Fruit fly (Drosophila melanogaster): ENCODE data around the gene CG13841.

CG13841 gene

DNA sequence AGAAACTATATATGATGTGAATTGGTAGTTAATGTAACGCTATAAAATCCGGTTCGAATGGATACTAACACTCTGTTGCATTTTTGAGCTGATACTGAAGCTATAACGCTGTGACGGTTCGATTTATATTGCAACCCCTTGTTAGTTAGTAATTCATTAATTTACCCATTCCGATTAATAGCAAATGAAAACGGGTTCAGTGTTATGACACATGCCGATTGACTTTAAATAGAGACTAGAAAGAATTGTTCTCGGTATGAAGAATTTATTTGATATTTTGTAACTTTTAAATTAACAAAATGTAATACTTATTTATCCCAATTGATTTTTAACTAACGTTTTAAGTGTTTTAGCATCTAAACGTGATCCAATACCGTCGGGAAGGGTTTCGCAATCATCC lies 1.1 kb upstream of the CG13841 start, which contains the start of gene CG43091:
Gene CG43091, minus strand, starts transcription at position 101 of the 400 bp plus-strand sequence.
- TF ChIP-seq CG17801 (GFP tag; optimal IDR thresholded peaks at IDR 0.05; ENCODE audit: partially characterized antibody), result no peak

DNA sequence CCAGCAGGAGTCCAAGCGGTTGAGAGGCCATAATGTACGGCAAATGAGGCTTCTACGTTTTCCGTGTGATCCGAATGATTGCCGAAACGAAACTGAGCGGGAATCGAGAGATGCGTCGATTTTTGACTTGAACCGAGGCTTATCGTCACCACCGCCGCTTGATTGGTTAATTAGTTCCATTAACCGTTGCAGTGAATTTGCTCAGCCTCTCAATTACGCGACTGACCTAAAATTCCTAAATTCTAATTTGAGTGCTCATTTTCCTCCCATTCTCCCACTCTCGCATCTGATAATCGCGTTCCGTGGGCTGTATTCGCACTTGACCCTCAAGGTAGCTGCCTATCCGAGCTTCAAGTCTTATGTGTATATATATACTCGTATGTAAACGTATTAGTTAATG lies 1.4 kb downstream of the CG13841 start, which contains the start of gene Nepl15:
Gene Nepl15, minus strand, starts transcription at position 101 of the 400 bp plus-strand sequence.
- TF ChIP-seq CG17801 (GFP tag; optimal IDR thresholded peaks at IDR 0.05; ENCODE audit: partially characterized antibody), result no peak

- no peak for TF ChIP-seq CG17801 (GFP tag; optimal IDR thresholded peaks at IDR 0.05; ENCODE audit: partially characterized antibody)
These were observed 3.9 kb downstream of the CG13841 start, which contains the start of gene Nepl14 for dm6 chr3R:22763587-22763986. TSS of gene Nepl14 (minus strand) at chr3R:22763711.

- no peak for TF ChIP-seq CG17801 (GFP tag; optimal IDR thresholded peaks at IDR 0.05; ENCODE audit: partially characterized antibody)
These were observed 6.5 kb downstream of the CG13841 start, which contains the start of gene Nepl13 for dm6 chr3R:22760988-22761387. TSS of gene Nepl13 (minus strand) at chr3R:22761076.

DNA sequence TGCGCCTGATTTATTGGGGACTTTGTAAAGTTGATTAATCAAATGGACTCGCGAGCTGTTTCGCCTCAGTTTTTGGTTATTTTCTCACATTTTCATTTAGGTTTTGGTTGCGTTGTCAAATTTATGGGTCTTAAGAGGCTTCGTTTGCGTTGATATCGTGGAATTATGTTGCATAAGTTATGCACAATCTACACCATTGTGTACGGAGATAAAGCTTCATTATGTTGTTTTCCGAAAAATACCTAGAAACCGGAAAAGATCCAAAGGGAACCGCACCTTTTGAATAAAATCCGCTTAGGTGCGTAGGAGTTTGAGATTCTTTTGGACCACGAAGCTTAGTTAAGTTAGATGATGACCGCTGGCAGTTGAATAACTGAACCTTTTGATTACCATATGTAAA lies 10.4 kb downstream of the CG13841 start:
- TF ChIP-seq CG17801 (GFP tag; optimal IDR thresholded peaks at IDR 0.05; ENCODE audit: partially characterized antibody), result no peak

- TF ChIP-seq CG17801 (GFP tag; optimal IDR thresholded peaks at IDR 0.05; ENCODE audit: partially characterized antibody), result no peak
These were observed 11.2 kb downstream of the CG13841 start for dm6 chr3R:22756289-22756688.

DNA sequence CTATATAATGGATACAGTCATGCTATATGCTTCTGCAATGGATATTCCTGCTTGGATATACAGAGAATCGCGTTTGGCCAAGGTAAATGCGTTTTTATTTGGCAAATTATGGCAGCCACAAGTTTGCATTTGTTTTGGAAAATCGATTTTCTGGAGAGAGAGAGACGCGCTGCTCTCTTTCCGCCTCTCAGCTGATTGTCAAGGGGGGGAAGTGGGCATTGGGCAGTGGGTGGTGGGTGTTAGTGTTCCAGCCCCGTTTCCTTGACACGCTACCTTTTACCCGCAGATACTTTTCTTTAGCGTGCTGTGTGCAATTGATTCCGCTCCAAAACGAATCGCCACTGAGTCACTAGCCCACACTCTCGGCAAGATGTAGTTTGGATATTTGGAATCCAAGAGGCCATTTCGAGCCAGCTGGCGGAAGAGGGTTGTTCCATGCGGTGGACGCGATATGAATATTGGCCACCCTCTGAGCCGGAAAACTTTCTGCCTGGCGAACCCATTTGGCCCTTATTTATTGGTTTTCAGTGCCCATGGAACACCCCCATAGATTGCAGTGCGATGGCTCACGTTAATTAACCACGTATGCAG lies 12.2 kb downstream of the CG13841 start:
- TF ChIP-seq CG17801 (GFP tag; optimal IDR thresholded peaks at IDR 0.05; ENCODE audit: partially characterized antibody), result no peak

dm6 chr3R:22753895-22754774 lies 13.4 kb downstream of the CG13841 start:
- no peak for TF ChIP-seq CG17801 (GFP tag; optimal IDR thresholded peaks at IDR 0.05; ENCODE audit: partially characterized antibody)

DNA sequence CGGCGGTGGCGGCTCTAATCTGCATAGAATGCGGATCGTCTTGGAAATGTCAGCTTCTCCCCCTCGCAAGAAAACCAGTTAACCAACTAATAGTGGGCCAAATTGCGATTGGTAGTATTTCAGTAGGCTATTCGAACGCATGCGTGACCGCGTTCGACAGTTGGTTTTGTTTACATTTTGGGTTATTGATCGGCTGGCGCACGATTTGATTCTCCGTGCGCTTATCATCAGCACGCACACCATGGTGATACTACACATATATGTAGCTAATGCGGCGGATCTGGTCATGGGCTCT lies 14.0 kb downstream of the CG13841 start:
- no peak for TF ChIP-seq CG17801 (GFP tag; optimal IDR thresholded peaks at IDR 0.05; ENCODE audit: partially characterized antibody)

dm6 chr3R:22752929-22753328 lies 14.6 kb downstream of the CG13841 start:
- TF ChIP-seq CG17801 (GFP tag; optimal IDR thresholded peaks at IDR 0.05; ENCODE audit: partially characterized antibody), result no peak

DNA sequence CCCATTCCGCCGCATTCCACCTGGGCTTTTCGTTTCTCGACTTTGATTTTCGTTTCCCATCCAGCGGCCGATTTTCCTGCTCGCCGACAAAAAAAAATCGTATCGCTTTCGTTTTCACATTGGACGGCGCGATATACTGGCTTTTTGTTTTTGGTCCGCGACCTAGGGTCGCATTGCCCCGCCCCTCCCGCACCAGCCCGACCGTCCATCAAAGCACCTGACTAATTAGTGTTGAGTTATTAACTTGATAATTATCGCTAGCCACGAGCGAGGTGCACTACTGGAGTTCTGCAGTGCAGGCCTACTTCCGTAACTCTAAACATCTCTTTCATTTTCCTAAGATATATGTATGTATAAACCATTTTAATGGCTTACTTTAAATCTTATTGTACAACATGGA lies 15.8 kb downstream of the CG13841 start:
- no peak for TF ChIP-seq CG17801 (GFP tag; optimal IDR thresholded peaks at IDR 0.05; ENCODE audit: partially characterized antibody)

dm6 chr3R:22751111-22751510 lies 16.4 kb downstream of the CG13841 start:
- no peak for TF ChIP-seq CG17801 (GFP tag; optimal IDR thresholded peaks at IDR 0.05; ENCODE audit: partially characterized antibody)

- peak; percentile 67 for TF ChIP-seq CG17801 (GFP tag; optimal IDR thresholded peaks at IDR 0.05; ENCODE audit: partially characterized antibody)
These were observed 17.0 kb downstream of the CG13841 start, which contains the start of the genes rumi, CG7029 and Usp12-46 for dm6 chr3R:22750534-22750947. TSS of gene rumi (minus strand) at chr3R:22750597. TSS of gene CG7029 (plus strand) at chr3R:22750901. TSS of gene Usp12-46 (plus strand) at chr3R:22750901.

DNA sequence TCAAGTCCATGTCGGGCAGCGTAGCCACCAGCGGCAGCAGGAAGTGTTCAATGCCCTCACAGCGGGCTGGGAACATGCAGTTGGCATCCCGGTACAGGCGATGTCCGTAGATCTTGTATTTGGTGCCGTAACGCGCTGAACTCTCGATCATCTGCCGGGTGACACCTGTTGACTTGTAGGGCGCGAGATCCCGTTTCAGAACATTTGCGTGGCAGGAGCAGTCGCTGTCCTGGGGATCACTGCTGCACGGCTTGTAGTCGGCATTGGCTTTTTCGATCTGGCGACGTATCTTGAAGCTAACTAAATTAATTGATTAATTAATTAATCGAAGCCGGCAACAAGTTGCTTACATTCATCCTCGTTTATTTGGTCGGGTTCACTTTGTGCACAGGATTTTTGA lies 17.5 kb downstream of the CG13841 start:
- no peak for TF ChIP-seq CG17801 (GFP tag; optimal IDR thresholded peaks at IDR 0.05; ENCODE audit: partially characterized antibody)

- TF ChIP-seq CG17801 (GFP tag; optimal IDR thresholded peaks at IDR 0.05; ENCODE audit: partially characterized antibody), result no peak
These were observed 18.5 kb downstream of the CG13841 start, which contains the start of gene CG31139 for dm6 chr3R:22748956-22749355. TSS of gene CG31139 (minus strand) at chr3R:22749056.
